Fruit fly (Drosophila melanogaster) whole organism: ENCODE measurements around the gene CG33307.

Source experiments
- CG8478 ChIP-seq: fragments of >200 bp; optimal IDR thresholded peaks from 2 replicates; lab custom pipeline; 2018; ENCODE audit warnings: inconsistent platforms
- Dll ChIP-seq: fragments of >200 bp; optimal IDR thresholded peaks from 2 replicates; lab custom pipeline; 2017
- EcR ChIP-seq, 2 experiments: fragments of >200 bp; optimal IDR thresholded peaks; 2 replicates each; lab custom pipeline; 2017; ENCODE audit warnings: missing biosample characterization in 2 of 2, missing genetic modification characterization in 2 of 2, missing genetic modification reagents in 2 of 2
- pan ChIP-seq: fragments of >200 bp; optimal IDR thresholded peaks from 2 replicates; lab custom pipeline; 2017
- psq ChIP-seq: fragments of >200 bp; optimal IDR thresholded peaks from 2 replicates; lab custom pipeline; 2017
- usp ChIP-seq: fragments of >200 bp; optimal IDR thresholded peaks from 2 replicates; lab custom pipeline; 2017; ENCODE audit warnings: missing biosample characterization, missing genetic modification characterization, mixed read lengths

dm6 chr2L:13839744-13840151, 1.6 kb downstream of the CG33307 start:
- TF ChIP-seq psq, result no peak
- TF ChIP-seq usp (GFP tag; lab: Kevin White, UChicago), result no peak
- TF ChIP-seq pan (lab: Kevin White, UChicago), result no peak
- no peak for TF ChIP-seq EcR (GFP tag; optimal IDR thresholded peaks at IDR 0.05; lab: Kevin White, UChicago)
- TF ChIP-seq Dll, result no peak
- TF ChIP-seq CG8478, result no peak
